Fruit fly (Drosophila melanogaster) whole organism, prepupa: Measurements from ENCODE around the gene Fbp1.
A peak's percentile ranks its signal among the peaks of the same experiment; 100 is the strongest.

Source experiments
- CG10631 ChIP-seq: fragments of 200-800 bp; sonication (Bioruptor generic); optimal IDR thresholded peaks from 2 replicates; lab custom pipeline; 2016; ENCODE audit warnings: missing biosample characterization, missing genetic modification characterization
- CG10669 ChIP-seq: fragments of 200-800 bp; sonication (Bioruptor generic); optimal IDR thresholded peaks from 3 replicates; lab custom pipeline; 2018; ENCODE audit warnings: missing biosample characterization, mild to moderate bottlenecking, missing genetic modification characterization, moderate library complexity
- CG11294 ChIP-seq: fragments of 200-800 bp; sonication (Bioruptor generic); IDR thresholded peaks from 2 replicates; pipeline ENCODE4 v1.3.6; 2022; ENCODE audit warnings: missing biosample characterization, missing genetic modification characterization
- CG11762 ChIP-seq: fragments of 200-800 bp; sonication (Bioruptor generic); optimal IDR thresholded peaks from 3 replicates; lab custom pipeline; 2016; ENCODE audit warnings: missing biosample characterization, missing genetic modification characterization; ENCODE audit not compliant: insufficient read depth
- CG11902 ChIP-seq: fragments of 200-800 bp; sonication (Bioruptor generic); optimal IDR thresholded peaks from 3 replicates; lab custom pipeline; 2016; ENCODE audit warnings: missing biosample characterization, missing genetic modification characterization
- CG15336 ChIP-seq: fragments of 200-800 bp; sonication (Bioruptor generic); IDR thresholded peaks from 2 replicates; pipeline ENCODE4 v1.3.6; 2022; ENCODE audit warnings: missing biosample characterization, missing genetic modification characterization
- CG1621 ChIP-seq: fragments of 200-800 bp; sonication (Bioruptor generic); optimal IDR thresholded peaks from 3 replicates; lab custom pipeline; 2018; ENCODE audit warnings: missing biosample characterization, mild to moderate bottlenecking, missing genetic modification characterization
- CG3032 ChIP-seq: fragments of 200-800 bp; optimal IDR thresholded peaks from 2 replicates; lab custom pipeline; 2019; ENCODE audit warnings: missing biosample characterization, mild to moderate bottlenecking, missing genetic modification characterization, moderate library complexity
- CG31627 ChIP-seq: fragments of 200-800 bp; sonication (Bioruptor generic); optimal IDR thresholded peaks from 3 replicates; lab custom pipeline; 2016; ENCODE audit warnings: missing biosample characterization, missing genetic modification characterization
- CG32006 ChIP-seq: fragments of 200-800 bp; sonication (Bioruptor generic); optimal IDR thresholded peaks from 3 replicates; lab custom pipeline; 2017; ENCODE audit warnings: missing biosample characterization, mild to moderate bottlenecking, missing genetic modification characterization
- CG34406 ChIP-seq: fragments of 200-800 bp; sonication (Bioruptor generic); optimal IDR thresholded peaks from 3 replicates; lab custom pipeline; 2016; ENCODE audit warnings: missing biosample characterization, missing genetic modification characterization
- CG3919 ChIP-seq: fragments of 200-800 bp; sonication (Bioruptor generic); optimal IDR thresholded peaks from 3 replicates; lab custom pipeline; 2016; ENCODE audit warnings: missing biosample characterization, missing genetic modification characterization
- CG4318 ChIP-seq: fragments of 200-800 bp; sonication (Bioruptor generic); optimal IDR thresholded peaks from 3 replicates; lab custom pipeline; 2017; ENCODE audit warnings: missing biosample characterization, mild to moderate bottlenecking, missing genetic modification characterization
- CG6163 ChIP-seq: fragments of 200-800 bp; sonication (Bioruptor generic); IDR thresholded peaks from 3 replicates; pipeline ENCODE4 v1.3.6; 2022; ENCODE audit warnings: missing biosample characterization, missing genetic modification characterization
- CG6276 ChIP-seq: fragments of 200-800 bp; sonication (Bioruptor generic); optimal IDR thresholded peaks from 2 replicates; lab custom pipeline; 2017; ENCODE audit warnings: missing biosample characterization, mild to moderate bottlenecking, missing genetic modification characterization
- CG6792 ChIP-seq: fragments of 200-800 bp; sonication (Bioruptor generic); optimal IDR thresholded peaks from 3 replicates; lab custom pipeline; 2016; ENCODE audit warnings: missing biosample characterization, missing genetic modification characterization
- CG6808 ChIP-seq: fragments of 200-800 bp; sonication (Bioruptor generic); optimal IDR thresholded peaks from 3 replicates; lab custom pipeline; 2017; ENCODE audit warnings: missing biosample characterization, missing genetic modification characterization, mild to moderate bottlenecking, moderate library complexity, missing genetic modification reagents
- CG6854 ChIP-seq: fragments of 200-800 bp; sonication (Bioruptor generic); optimal IDR thresholded peaks from 2 replicates; lab custom pipeline; 2017; ENCODE audit warnings: missing biosample characterization, mild to moderate bottlenecking, missing genetic modification characterization
- CG8119 ChIP-seq: fragments of 200-800 bp; sonication (Bioruptor generic); IDR thresholded peaks from 3 replicates; pipeline ENCODE4 v1.3.6; 2022; ENCODE audit warnings: missing biosample characterization, missing genetic modification characterization
- CG8632 ChIP-seq: fragments of 200-800 bp; sonication (Bioruptor generic); optimal IDR thresholded peaks from 3 replicates; lab custom pipeline; 2016; ENCODE audit warnings: missing biosample characterization, missing genetic modification characterization
- Eip75B ChIP-seq: fragments of 200-800 bp; sonication (Bioruptor generic); optimal IDR thresholded peaks from 3 replicates; lab custom pipeline; 2016; ENCODE audit warnings: missing biosample characterization, missing genetic modification characterization
- Eip78C ChIP-seq: fragments of 200-800 bp; sonication (Bioruptor generic); peaks from one replicate; lab custom pipeline; 2016; ENCODE audit warnings: missing biosample characterization, missing genetic modification characterization
- Ets96B ChIP-seq: fragments of 200-800 bp; optimal IDR thresholded peaks from 2 replicates; lab custom pipeline; 2019; ENCODE audit warnings: missing biosample characterization, mild to moderate bottlenecking, missing genetic modification characterization, moderate library complexity
- Gug ChIP-seq: fragments of 200-800 bp; sonication (Bioruptor generic); IDR thresholded peaks from 2 replicates; pipeline ENCODE4 v1.3.6; 2022; ENCODE audit warnings: missing biosample characterization, missing genetic modification characterization
- Hr39 ChIP-seq: fragments of 200-800 bp; sonication (Bioruptor generic); optimal IDR thresholded peaks from 2 replicates; lab custom pipeline; 2016; ENCODE audit warnings: missing biosample characterization, missing genetic modification characterization
- Met ChIP-seq: fragments of 200-800 bp; sonication (Bioruptor generic); optimal IDR thresholded peaks from 3 replicates; lab custom pipeline; 2016; ENCODE audit warnings: missing biosample characterization, missing genetic modification characterization
- OdsH ChIP-seq: fragments of 200-800 bp; sonication (Bioruptor generic); optimal IDR thresholded peaks from 3 replicates; lab custom pipeline; 2016; ENCODE audit warnings: missing biosample characterization, missing genetic modification characterization
- Sox102F ChIP-seq: fragments of 200-800 bp; sonication (Bioruptor generic); optimal IDR thresholded peaks from 2 replicates; lab custom pipeline; 2016; ENCODE audit warnings: missing biosample characterization, mild to moderate bottlenecking, missing genetic modification characterization
- Sox14 ChIP-seq: fragments of 200-800 bp; sonication (Bioruptor generic); optimal IDR thresholded peaks from 3 replicates; lab custom pipeline; 2016; ENCODE audit warnings: missing biosample characterization, missing genetic modification characterization
- achi ChIP-seq: fragments of 200-800 bp; sonication (Bioruptor generic); optimal IDR thresholded peaks from 3 replicates; lab custom pipeline; 2016; ENCODE audit warnings: missing biosample characterization, missing genetic modification characterization
- cyc ChIP-seq: fragments of 200-800 bp; sonication (Bioruptor generic); optimal IDR thresholded peaks from 3 replicates; lab custom pipeline; 2016; ENCODE audit warnings: missing biosample characterization, missing genetic modification characterization
- dac ChIP-seq: fragments of 200-800 bp; sonication (Bioruptor generic); optimal IDR thresholded peaks from 2 replicates; lab custom pipeline; 2017; ENCODE audit warnings: missing biosample characterization, mild to moderate bottlenecking, missing genetic modification characterization
- dsx ChIP-seq: fragments of 200-800 bp; optimal IDR thresholded peaks from 3 replicates; lab custom pipeline; 2019; ENCODE audit warnings: missing biosample characterization, mild to moderate bottlenecking, missing genetic modification characterization, moderate library complexity; ENCODE audit not compliant: poor library complexity, severe bottlenecking
- esn ChIP-seq: fragments of 200-800 bp; sonication (Bioruptor generic); optimal IDR thresholded peaks from 2 replicates; lab custom pipeline; 2016; ENCODE audit warnings: missing biosample characterization, mild to moderate bottlenecking, missing genetic modification characterization, moderate library complexity
- fd59A ChIP-seq: fragments of 200-800 bp; sonication (Bioruptor generic); optimal IDR thresholded peaks from 2 replicates; lab custom pipeline; 2017; ENCODE audit warnings: missing biosample characterization, mild to moderate bottlenecking, missing genetic modification characterization, missing genetic modification reagents
- fd85E ChIP-seq: fragments of 200-800 bp; sonication (Bioruptor generic); optimal IDR thresholded peaks from 3 replicates; lab custom pipeline; 2016; ENCODE audit warnings: missing biosample characterization, missing genetic modification characterization
- fkh ChIP-seq: fragments of 200-800 bp; sonication (Bioruptor generic); optimal IDR thresholded peaks from 3 replicates; lab custom pipeline; 2017; ENCODE audit warnings: missing biosample characterization, mild to moderate bottlenecking, missing genetic modification characterization, moderate library complexity
- net ChIP-seq: fragments of 200-800 bp; sonication (Bioruptor generic); optimal IDR thresholded peaks from 3 replicates; lab custom pipeline; 2016; ENCODE audit warnings: missing biosample characterization, missing genetic modification characterization
- salr ChIP-seq, 2 experiments: fragments of 200-800 bp; sonication (Bioruptor generic); optimal IDR thresholded peaks; 3 replicates each; lab custom pipeline; 2016 to 2018; ENCODE audit warnings: missing biosample characterization in 2 of 2, missing genetic modification characterization in 2 of 2, mild to moderate bottlenecking in 1 of 2
- spab ChIP-seq: fragments of 200-800 bp; sonication (Bioruptor generic); optimal IDR thresholded peaks from 2 replicates; lab custom pipeline; 2017; ENCODE audit warnings: missing biosample characterization, mild to moderate bottlenecking, missing genetic modification characterization, missing genetic modification reagents
- ss ChIP-seq, 2 experiments: fragments of 200-800 bp; sonication (Bioruptor generic); optimal IDR thresholded peaks; 2 replicates in 1 of 2; 3 replicates in 1 of 2; lab custom pipeline; 2017 to 2018; ENCODE audit warnings: mild to moderate bottlenecking in 2 of 2, missing biosample characterization in 2 of 2, missing genetic modification characterization in 2 of 2, moderate library complexity in 1 of 2
- svp ChIP-seq: fragments of 200-800 bp; sonication (Bioruptor generic); peaks from one replicate; lab custom pipeline; 2016; ENCODE audit warnings: missing biosample characterization, missing genetic modification characterization
- vri ChIP-seq: fragments of 200-800 bp; sonication (Bioruptor generic); optimal IDR thresholded peaks from 3 replicates; lab custom pipeline; 2016; ENCODE audit warnings: missing biosample characterization, mild to moderate bottlenecking, missing genetic modification characterization

Fbp1 gene

dm6 chr3L:14063241-14064064 lies 34.4 kb downstream of the Fbp1 start (continued):
- no peak for TF ChIP-seq Hr39
- TF ChIP-seq Sox14 (GFP tag; lab: Kevin White, UChicago): peak; percentile 15
- TF ChIP-seq Met (GFP tag; lab: Kevin White, UChicago): no peak
- TF ChIP-seq CG31627 (GFP tag; lab: Kevin White, UChicago): no peak
- no peak for TF ChIP-seq CG6854 (GFP tag; lab: Kevin White, UChicago)
- peak; percentile 61 for TF ChIP-seq CG4318 (GFP tag; lab: Kevin White, UChicago)
- peak; percentile 19 for TF ChIP-seq CG6808 (GFP tag; lab: Kevin White, UChicago)
- TF ChIP-seq net (GFP tag; lab: Kevin White, UChicago): no peak
- TF ChIP-seq dsx: no peak
- TF ChIP-seq vri: no peak
- no peak for TF ChIP-seq Sox102F
- no peak for TF ChIP-seq CG34406 (GFP tag; lab: Kevin White, UChicago)
- TF ChIP-seq, all 60 proteins: peak for 22

- TF ChIP-seq CG11762 (no peak), Ets96B (tag; lab: Kevin White, UChicago) (no peak), CG10669 (GFP tag; lab: Kevin White, UChicago) (no peak)
Observed at dm6 chr3L:14062702-14063101, 35.2 kb downstream of the Fbp1 start.

dm6 chr3L:14059266-14059974 lies 38.4 kb downstream of the Fbp1 start:
- TF ChIP-seq CG11902 (GFP tag; lab: Kevin White, UChicago): no peak
- TF ChIP-seq Hr39: peak; percentile 39
- no peak for TF ChIP-seq salr (GFP tag; optimal IDR thresholded peaks at IDR 0.05; lab: Kevin White, UChicago)
- peak; percentile 51 for TF ChIP-seq achi
- peak; percentile 39 for TF ChIP-seq CG32006 (GFP tag; lab: Kevin White, UChicago)
- TF ChIP-seq CG6163: peak; percentile 36; the same call in 2 of the 3 replicates
- peak; percentile 54 for TF ChIP-seq CG6808 (GFP tag; lab: Kevin White, UChicago)
- TF ChIP-seq cyc (GFP tag; lab: Kevin White, UChicago): peak; percentile 37
- peak; percentile 30 for TF ChIP-seq CG8632 (GFP tag; lab: Kevin White, UChicago)
- peak; percentile 98 for TF ChIP-seq svp
- no peak for TF ChIP-seq dac (GFP tag; lab: Kevin White, UChicago)
- peak; percentile 51 for TF ChIP-seq Sox102F
- peak; percentile 28 for TF ChIP-seq Eip75B
- TF ChIP-seq CG15336 (GFP tag; lab: Robert Waterston, UW): 0 out of 2 replicates have a peak, but pooled peaks have one; percentile 17
- peak; percentile 82 for TF ChIP-seq Eip78C (GFP tag; lab: Kevin White, UChicago)
- no peak for TF ChIP-seq fd85E (GFP tag; lab: Kevin White, UChicago)
- TF ChIP-seq CG11762: no peak
- TF ChIP-seq CG8119 (GFP tag; lab: Robert Waterston, UW): no peak
- peak; percentile 25; the same call in 1 of the 2 replicates for TF ChIP-seq Gug (GFP tag; lab: Robert Waterston, UW)
- TF ChIP-seq CG10631: peak; percentile 17
- no peak for TF ChIP-seq CG6792
- peak; percentile 29 for TF ChIP-seq fkh (GFP tag; lab: Kevin White, UChicago)
- TF ChIP-seq net (GFP tag; lab: Kevin White, UChicago): peak; percentile 50
- no peak for TF ChIP-seq CG11294 (GFP tag; lab: Robert Waterston, UW)
- peak; percentile 49 for TF ChIP-seq CG6854 (GFP tag; lab: Kevin White, UChicago)
- TF ChIP-seq CG10669 (GFP tag; lab: Kevin White, UChicago): peak; percentile 34
- TF ChIP-seq CG3032 (tag; lab: Kevin White, UChicago): peak; percentile 20
- TF ChIP-seq CG3919 (GFP tag; lab: Kevin White, UChicago): peak; percentile 27
- peak; percentile 39 for TF ChIP-seq CG31627 (GFP tag; lab: Kevin White, UChicago)
- peak; percentile 3 for TF ChIP-seq Ets96B (tag; lab: Kevin White, UChicago)
- no peak for TF ChIP-seq fd59A (GFP tag; lab: Kevin White, UChicago)
- peak; percentile 58 to 80 for TF ChIP-seq ss (GFP tag; optimal IDR thresholded peaks at IDR 0.05; lab: Kevin White, UChicago)
- TF ChIP-seq esn: peak; percentile 53
- peak; percentile 8 for TF ChIP-seq spab
- no peak for TF ChIP-seq CG1621 (tag; lab: Kevin White, UChicago)
- peak; percentile 30 for TF ChIP-seq CG6276 (GFP tag; lab: Kevin White, UChicago)
- peak; percentile 25 for TF ChIP-seq OdsH
- peak; percentile 35 for TF ChIP-seq CG34406 (GFP tag; lab: Kevin White, UChicago)
